Worm (Caenorhabditis elegans) whole organism, late embryonic: Measurements from ENCODE around the gene R155.5.

Experiments used
- K09A11.1 ChIP-seq: sonication (generic microtip); optimal IDR thresholded peaks from 2 replicates; lab custom pipeline; 2017; ENCODE audit warnings: antibody characterized with exemption, mild to moderate bottlenecking, missing genetic modification characterization, missing compliant biosample characterization; ENCODE audit not compliant: insufficient read depth
- T23F11.4 ChIP-seq: fragments of 200-800 bp; sonication (Bioruptor generic); optimal IDR thresholded peaks from 2 replicates; lab custom pipeline; 2018; ENCODE audit warnings: mild to moderate bottlenecking, missing genetic modification characterization, missing compliant biosample characterization
- Y22D7AL.16 ChIP-seq: sonication (generic microtip); optimal IDR thresholded peaks from 2 replicates; lab custom pipeline; 2016; ENCODE audit warnings: missing genetic modification characterization, missing compliant biosample characterization
- ama-1 ChIP-seq: fragments of 150-350 bp; optimal IDR thresholded peaks from 2 replicates; lab custom pipeline; 2014
- ceh-14 ChIP-seq: sonication (generic microtip); optimal IDR thresholded peaks from 2 replicates; lab custom pipeline; 2016; ENCODE audit warnings: missing genotype, missing genetic modification characterization, missing compliant biosample characterization
- ceh-22 ChIP-seq: sonication (generic microtip); optimal IDR thresholded peaks from 2 replicates; lab custom pipeline; 2017; ENCODE audit warnings: missing biosample characterization, missing genetic modification characterization
- ceh-30 ChIP-seq: fragments of 150-350 bp; optimal IDR thresholded peaks from 2 replicates; lab custom pipeline; 2014; ENCODE audit warnings: missing biosample characterization, missing genetic modification characterization
- ceh-48 ChIP-seq: sonication (generic microtip); optimal IDR thresholded peaks from 2 replicates; lab custom pipeline; 2016; ENCODE audit warnings: missing genetic modification characterization, inconsistent platforms, missing compliant biosample characterization
- ceh-6 ChIP-seq: fragments of 200-800 bp; sonication (Bioruptor generic); optimal IDR thresholded peaks from 2 replicates; lab custom pipeline; 2018; ENCODE audit warnings: mild to moderate bottlenecking, missing genetic modification characterization, missing compliant biosample characterization
- dmd-4 ChIP-seq: sonication (generic microtip); optimal IDR thresholded peaks from 2 replicates; lab custom pipeline; 2016; ENCODE audit warnings: borderline replicate concordance, missing genetic modification characterization, missing compliant biosample characterization
- dve-1 ChIP-seq: sonication (generic microtip); optimal IDR thresholded peaks from 2 replicates; lab custom pipeline; 2017; ENCODE audit warnings: antibody characterized with exemption, mild to moderate bottlenecking, missing genetic modification characterization, missing compliant biosample characterization
- elt-2 ChIP-seq: sonication (generic microtip); optimal IDR thresholded peaks from 2 replicates; lab custom pipeline; 2016; ENCODE audit warnings: missing genetic modification reagents, missing genetic modification characterization, missing compliant biosample characterization
- elt-4 ChIP-seq: sonication (generic microtip); optimal IDR thresholded peaks from 2 replicates; lab custom pipeline; 2016; ENCODE audit warnings: missing genetic modification characterization, missing compliant biosample characterization
- hlh-13 ChIP-seq: fragments of 200-800 bp; sonication (Bioruptor generic); optimal IDR thresholded peaks from 2 replicates; lab custom pipeline; 2018; ENCODE audit warnings: mild to moderate bottlenecking, missing genetic modification characterization, missing compliant biosample characterization
- hlh-15 ChIP-seq: sonication (generic microtip); optimal IDR thresholded peaks from 2 replicates; lab custom pipeline; 2016; ENCODE audit warnings: missing genetic modification characterization, missing compliant biosample characterization
- hlh-6 ChIP-seq: sonication (generic microtip); optimal IDR thresholded peaks from 2 replicates; lab custom pipeline; 2016; ENCODE audit warnings: missing genotype, missing genetic modification characterization, missing compliant biosample characterization
- hlh-8 ChIP-seq: sonication (generic microtip); optimal IDR thresholded peaks from 2 replicates; lab custom pipeline; 2016; ENCODE audit warnings: missing genotype, missing genetic modification characterization, missing compliant biosample characterization
- lin-11 ChIP-seq: fragments of 200-800 bp; sonication (Bioruptor generic); optimal IDR thresholded peaks from 2 replicates; lab custom pipeline; 2018; ENCODE audit warnings: mild to moderate bottlenecking, missing genetic modification characterization, missing compliant biosample characterization
- madf-2 ChIP-seq: sonication (generic microtip); optimal IDR thresholded peaks from 2 replicates; lab custom pipeline; 2017; ENCODE audit warnings: missing genetic modification characterization, missing compliant biosample characterization
- nfya-1 ChIP-seq: sonication (generic microtip); optimal IDR thresholded peaks from 2 replicates; lab custom pipeline; 2017; ENCODE audit warnings: missing genetic modification characterization, mild to moderate bottlenecking, missing compliant biosample characterization, antibody characterized with exemption, moderate library complexity
- nhr-11 ChIP-seq: fragments of 150-350 bp; optimal IDR thresholded peaks from 2 replicates; lab custom pipeline; 2014; ENCODE audit warnings: missing biosample characterization, missing genetic modification characterization
- nhr-232 ChIP-seq: sonication (generic microtip); optimal IDR thresholded peaks from 2 replicates; lab custom pipeline; 2016; ENCODE audit warnings: missing genetic modification characterization, missing compliant biosample characterization
- odd-2 ChIP-seq: sonication (generic microtip); optimal IDR thresholded peaks from 2 replicates; lab custom pipeline; 2017; ENCODE audit warnings: antibody characterized with exemption, mild to moderate bottlenecking, missing genetic modification characterization, missing compliant biosample characterization
- pag-3 ChIP-seq: sonication (generic microtip); optimal IDR thresholded peaks from 2 replicates; lab custom pipeline; 2016; ENCODE audit warnings: missing compliant biosample characterization, missing genetic modification characterization, borderline replicate concordance
- pha-4 ChIP-seq: fragments of 150-350 bp; optimal IDR thresholded peaks from 2 replicates; lab custom pipeline; 2018; ENCODE audit warnings: missing biosample characterization, missing genetic modification reagents, missing genetic modification characterization
- ref-2 ChIP-seq: sonication (generic microtip); optimal IDR thresholded peaks from 2 replicates; lab custom pipeline; 2016; ENCODE audit warnings: missing genetic modification characterization, missing compliant biosample characterization
- rnt-1 ChIP-seq: sonication (generic microtip); optimal IDR thresholded peaks from 2 replicates; lab custom pipeline; 2016; ENCODE audit warnings: missing genetic modification characterization, missing compliant biosample characterization
- sdc-2 ChIP-seq: sonication (generic microtip); optimal IDR thresholded peaks from 2 replicates; lab custom pipeline; 2016; ENCODE audit warnings: missing genotype, missing genetic modification characterization, missing compliant biosample characterization
- sox-4 ChIP-seq: sonication (generic microtip); optimal IDR thresholded peaks from 2 replicates; lab custom pipeline; 2017; ENCODE audit warnings: mild to moderate bottlenecking, missing genetic modification characterization, inconsistent platforms, missing compliant biosample characterization
- ttx-3 ChIP-seq: sonication (generic microtip); optimal IDR thresholded peaks from 2 replicates; lab custom pipeline; 2016; ENCODE audit warnings: missing genetic modification reagents, missing genetic modification characterization, missing compliant biosample characterization
- unc-3 ChIP-seq, 2 experiments: fragments of 200-800 bp in 1 of 2; sonication (Bioruptor generic) in 1 of 2; sonication (generic microtip) in 1 of 2; conservative IDR thresholded peaks in 1 of 2; optimal IDR thresholded peaks in 1 of 2; 2 replicates each; pipeline versions ENCODE4 v1.3.6 to Lab custom; 2016 to 2022; ENCODE audit warnings: missing compliant biosample characterization in 2 of 2, missing genetic modification characterization in 2 of 2, missing genetic modification reagents in 1 of 2
- unc-42 ChIP-seq: sonication (generic microtip); optimal IDR thresholded peaks from 2 replicates; lab custom pipeline; 2016; ENCODE audit warnings: missing genotype, missing genetic modification characterization, missing compliant biosample characterization
- unc-86 ChIP-seq: sonication (generic microtip); optimal IDR thresholded peaks from 2 replicates; lab custom pipeline; 2016; ENCODE audit warnings: missing genetic modification characterization, missing compliant biosample characterization
- zip-5 ChIP-seq: sonication (generic microtip); optimal IDR thresholded peaks from 2 replicates; lab custom pipeline; 2016; ENCODE audit warnings: missing genetic modification characterization, missing compliant biosample characterization

R155.5 gene

ce11 chrIII:2006937-2007336 is 36.6 kb upstream of the R155.5 start:
- peak; percentile 15 for TF ChIP-seq ceh-48 (tag; lab: Kevin White, UChicago)
- TF ChIP-seq hlh-6, result no peak

- TF ChIP-seq rnt-1 (tag; lab: Kevin White, UChicago), result no peak
- TF ChIP-seq odd-2 (tag; lab: Kevin White, UChicago), result no peak
- no peak for TF ChIP-seq hlh-15 (tag; lab: Kevin White, UChicago)
- no peak for TF ChIP-seq unc-3 (GFP tag; conservative IDR thresholded peaks at IDR 0.05; lab: Robert Waterston, UW)
- no peak for TF ChIP-seq unc-3 (tag; optimal IDR thresholded peaks at IDR 0.05; lab: Kevin White, UChicago)
- TF ChIP-seq elt-4, result no peak
- no peak for TF ChIP-seq zip-5 (tag; lab: Kevin White, UChicago)
- TF ChIP-seq ceh-22, result no peak
- no peak for TF ChIP-seq hlh-8
- TF ChIP-seq ceh-30, result no peak
- TF ChIP-seq dve-1 (tag; lab: Kevin White, UChicago), result no peak
- TF ChIP-seq dmd-4 (tag; lab: Kevin White, UChicago), result no peak
- TF ChIP-seq nhr-11 (tag; lab: Kevin White, UChicago), result no peak
Measured at ce11 chrIII:2005729-2006128, 35.4 kb upstream of the R155.5 start, which contains the start of gene Y39A3B.1. Gene Y39A3B.1, plus strand, starts transcription at chrIII:2006029.

- TF ChIP-seq Y22D7AL.16 (tag; lab: Kevin White, UChicago) (no peak), ceh-48 (tag; lab: Kevin White, UChicago) (peak; percentile 21)
- TF ChIP-seq, all 69 proteins: peak for 1
Measured at ce11 chrIII:2001210-2001609, 30.9 kb upstream of the R155.5 start.

ce11 chrIII:1997569-1997968 is 27.2 kb upstream of the R155.5 start, which contains the start of gene lgc-42:
Gene lgc-42, plus strand, starts transcription at chrIII:1997869.
- TF ChIP-seq dve-1 (tag; lab: Kevin White, UChicago), result no peak
- TF ChIP-seq sox-4, result no peak
- TF ChIP-seq ceh-14 (tag; lab: Kevin White, UChicago), result no peak
- no peak for TF ChIP-seq elt-2 (tag; lab: Kevin White, UChicago)
- TF ChIP-seq ttx-3 (tag; lab: Kevin White, UChicago), result no peak
- TF ChIP-seq sdc-2, result no peak
- TF ChIP-seq ref-2 (tag; lab: Kevin White, UChicago), result no peak
- no peak for TF ChIP-seq K09A11.1 (tag; lab: Kevin White, UChicago)
- no peak for TF ChIP-seq hlh-13 (GFP tag; lab: Kevin White, UChicago)
- no peak for TF ChIP-seq zip-5 (tag; lab: Kevin White, UChicago)
- TF ChIP-seq T23F11.4 (GFP tag; lab: Kevin White, UChicago), result no peak
- no peak for TF ChIP-seq pha-4 (tag; lab: Kevin White, UChicago)
- TF ChIP-seq lin-11 (tag; lab: Kevin White, UChicago), result no peak
- TF ChIP-seq, all 69 proteins: peak for 0

ce11 chrIII:1989940-1990339 is 19.6 kb upstream of the R155.5 start:
- no peak for TF ChIP-seq Y22D7AL.16 (tag; lab: Kevin White, UChicago)
- no peak for TF ChIP-seq madf-2 (tag; lab: Kevin White, UChicago)
- no peak for TF ChIP-seq unc-86 (tag; lab: Kevin White, UChicago)
- TF ChIP-seq ceh-30, result no peak
- TF ChIP-seq unc-42 (tag; lab: Kevin White, UChicago), result no peak
- TF ChIP-seq ceh-6 (GFP tag; lab: Kevin White, UChicago), result no peak
- TF ChIP-seq pag-3 (tag; lab: Kevin White, UChicago), result no peak
- no peak for TF ChIP-seq ttx-3 (tag; lab: Kevin White, UChicago)
- no peak for TF ChIP-seq rnt-1 (tag; lab: Kevin White, UChicago)
- TF ChIP-seq nfya-1, result no peak
- TF ChIP-seq ama-1, result no peak
- no peak for TF ChIP-seq nhr-232 (tag; lab: Kevin White, UChicago)
